Fruit fly (Drosophila melanogaster) whole organism, pupa: Measurements from ENCODE around the gene Ubc6.

Experiments used
- CG10348 ChIP-seq: fragments of 200-800 bp; sonication (Bioruptor generic); IDR thresholded peaks from 2 replicates; pipeline ENCODE4 v1.3.6; 2022; ENCODE audit warnings: missing biosample characterization, missing genetic modification characterization
- CG12605 ChIP-seq: fragments of 200-800 bp; sonication (Bioruptor generic); IDR thresholded peaks from 2 replicates; pipeline ENCODE4 v1.3.6; 2022; ENCODE audit warnings: missing biosample characterization, missing genetic modification characterization
- CG13204 ChIP-seq: fragments of 200-800 bp; sonication (Bioruptor generic); optimal IDR thresholded peaks from 2 replicates; lab custom pipeline; 2018; ENCODE audit warnings: missing biosample characterization, mild to moderate bottlenecking, missing genetic modification characterization, moderate library complexity
- CG14655 ChIP-seq: fragments of 200-800 bp; sonication (Bioruptor generic); optimal IDR thresholded peaks from 3 replicates; lab custom pipeline; 2017; ENCODE audit warnings: mild to moderate bottlenecking, missing biosample characterization, missing genetic modification reagents, missing genetic modification characterization
- CG15710 ChIP-seq: fragments of 200-800 bp; sonication (Bioruptor generic); optimal IDR thresholded peaks from 2 replicates; lab custom pipeline; 2018; ENCODE audit warnings: missing biosample characterization, mild to moderate bottlenecking, missing genetic modification characterization, moderate library complexity
- CG32121 ChIP-seq: fragments of 200-800 bp; sonication (Bioruptor generic); IDR thresholded peaks from 2 replicates; pipeline ENCODE4 v1.3.6; 2022; ENCODE audit warnings: missing biosample characterization, missing genetic modification characterization
- CG4496 ChIP-seq: fragments of 200-800 bp; sonication (Bioruptor generic); IDR thresholded peaks from 3 replicates; pipeline ENCODE4 v1.3.6; 2022; ENCODE audit warnings: missing biosample characterization, missing genetic modification characterization
- CG8159 ChIP-seq: fragments of 200-800 bp; sonication (Bioruptor generic); optimal IDR thresholded peaks from 3 replicates; lab custom pipeline; 2018; ENCODE audit warnings: missing biosample characterization, mild to moderate bottlenecking, missing genetic modification characterization, moderate library complexity
- CG9948 ChIP-seq: fragments of 200-800 bp; sonication (Bioruptor generic); optimal IDR thresholded peaks from 2 replicates; lab custom pipeline; 2018; ENCODE audit warnings: missing biosample characterization, mild to moderate bottlenecking, missing genetic modification characterization, moderate library complexity
- D1 ChIP-seq: fragments of 200-800 bp; sonication (Bioruptor generic); optimal IDR thresholded peaks from 2 replicates; lab custom pipeline; 2018; ENCODE audit warnings: missing biosample characterization, mild to moderate bottlenecking, missing genetic modification characterization, moderate library complexity
- EcR ChIP-seq: fragments of 200-800 bp; sonication (Bioruptor generic); optimal IDR thresholded peaks from 3 replicates; lab custom pipeline; 2019; ENCODE audit warnings: missing biosample characterization, missing genetic modification characterization, mild to moderate bottlenecking, moderate library complexity, missing genetic modification reagents
- Ets98B ChIP-seq: fragments of 200-800 bp; sonication (Bioruptor generic); IDR thresholded peaks from 2 replicates; pipeline ENCODE4 v1.3.6; 2022; ENCODE audit warnings: missing biosample characterization, missing genetic modification characterization
- Pif1A ChIP-seq: fragments of 200-800 bp; sonication (Bioruptor generic); optimal IDR thresholded peaks from 3 replicates; lab custom pipeline; 2016; ENCODE audit warnings: missing biosample characterization, missing genetic modification characterization
- Snoo ChIP-seq: fragments of 200-800 bp; sonication (Bioruptor generic); optimal IDR thresholded peaks from 3 replicates; lab custom pipeline; 2017; ENCODE audit warnings: missing biosample characterization, mild to moderate bottlenecking, missing genetic modification characterization, inconsistent platforms
- fd96Ca ChIP-seq: fragments of 200-800 bp; sonication (Bioruptor generic); IDR thresholded peaks from 3 replicates; pipeline ENCODE4 v1.3.6; 2022; ENCODE audit warnings: missing biosample characterization, missing genetic modification characterization
- gl ChIP-seq: fragments of 200-800 bp; sonication (Bioruptor generic); optimal IDR thresholded peaks from 2 replicates; lab custom pipeline; 2018; ENCODE audit warnings: missing biosample characterization, mild to moderate bottlenecking, missing genetic modification characterization
- rn ChIP-seq: fragments of 200-800 bp; sonication (Bioruptor generic); IDR thresholded peaks from 2 replicates; pipeline ENCODE4 v1.3.6; 2022; ENCODE audit warnings: missing biosample characterization, missing genetic modification characterization

The Ubc6 gene

dm6 chr3R:4901189-4901588 lies 51.3 kb downstream of the Ubc6 start:
- no peak for TF ChIP-seq EcR (GFP tag; lab: Kevin White, UChicago)
- TF ChIP-seq CG4496 (GFP tag; lab: Robert Waterston, UW), result no peak
- no peak for TF ChIP-seq CG32121 (GFP tag; lab: Robert Waterston, UW)
- TF ChIP-seq CG14655 (GFP tag; lab: Kevin White, UChicago), result no peak
- TF ChIP-seq CG9948, result no peak
- no peak for TF ChIP-seq CG10348 (GFP tag; lab: Robert Waterston, UW)
- no peak for TF ChIP-seq gl (tag; lab: Kevin White, UChicago)
- TF ChIP-seq rn (GFP tag; lab: Robert Waterston, UW), result no peak

DNA sequence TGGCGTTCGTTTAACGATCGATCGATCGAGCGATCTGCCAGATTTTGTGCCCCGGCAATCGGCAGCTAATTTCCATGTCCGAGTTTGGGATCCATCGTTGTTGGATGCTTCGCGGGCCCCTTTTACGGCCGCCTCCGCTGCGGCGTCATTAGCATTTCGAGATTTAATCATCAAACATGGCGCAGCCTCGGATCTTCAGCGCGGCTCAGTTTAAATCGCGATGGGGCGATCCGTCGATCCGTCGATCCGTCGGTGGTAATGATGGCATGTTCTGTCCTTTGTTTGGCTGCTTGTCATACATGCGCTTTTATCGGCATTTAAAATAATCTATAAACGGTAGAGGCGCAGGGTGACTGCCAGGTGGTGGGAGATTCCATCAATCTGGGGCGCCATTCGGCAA lies 52.0 kb downstream of the Ubc6 start:
- TF ChIP-seq CG9948, result no peak
- no peak for TF ChIP-seq EcR (GFP tag; lab: Kevin White, UChicago)
- no peak for TF ChIP-seq D1 (tag; lab: Kevin White, UChicago)
- no peak for TF ChIP-seq CG14655 (GFP tag; lab: Kevin White, UChicago)
- TF ChIP-seq CG13204, result no peak
- TF ChIP-seq CG32121 (GFP tag; lab: Robert Waterston, UW), result no peak
- no peak for TF ChIP-seq Ets98B
- no peak for TF ChIP-seq Snoo (tag; lab: Kevin White, UChicago)
- no peak for TF ChIP-seq CG8159 (tag; lab: Kevin White, UChicago)
- no peak for TF ChIP-seq rn (GFP tag; lab: Robert Waterston, UW)
- TF ChIP-seq CG12605 (GFP tag; lab: Robert Waterston, UW), result no peak
- TF ChIP-seq fd96Ca, result no peak
- TF ChIP-seq CG15710 (tag; lab: Kevin White, UChicago), result no peak
- TF ChIP-seq CG4496 (GFP tag; lab: Robert Waterston, UW), result no peak
- TF ChIP-seq Pif1A (GFP tag; lab: Kevin White, UChicago), result no peak
- TF ChIP-seq gl (tag; lab: Kevin White, UChicago), result no peak
